In genomic region chr2L:9613006-9613690, dm6 we compare ENCODE assay signal across 4 fruit fly cellular contexts.
TF ChIP-seq lines count a peak whose summit lies in the region.

Trx2 (plus strand) TSS chr2L:9613166.

TF ChIP-seq in whole organism, adult, 20 proteins besides CTCF, POLR2A, EP300 and RAD21 (continued from another document):
- no peak for TF ChIP-seq CG14711 (tag; optimal IDR thresholded peaks at IDR 0.05; lab: Kevin White, UChicago)

TF ChIP-seq in whole organism, embryonic, 481 proteins besides CTCF, POLR2A, EP300 and RAD21 (continued from another document and continues in another):
- peak; percentile 75; the same call in 1 of the 2 replicates for TF ChIP-seq E2f2 (GFP tag; IDR thresholded peaks at IDR 0.05; lab: Robert Waterston, UW)
- TF ChIP-seq Hr3 (GFP tag; optimal IDR thresholded peaks at IDR 0.05; lab: Kevin White, UChicago), result no peak
- no peak for TF ChIP-seq CG2889 (GFP tag; IDR thresholded peaks at IDR 0.05; lab: Robert Waterston, UW)
- TF ChIP-seq Deaf1 (tag; optimal IDR thresholded peaks at IDR 0.05; lab: Kevin White, UChicago), result peak; percentile 30
- no peak; the same call in 2 of the 3 replicates for TF ChIP-seq gce (GFP tag; IDR thresholded peaks at IDR 0.05; lab: Robert Waterston, UW)
- no peak for TF ChIP-seq CG12744 (GFP tag; optimal IDR thresholded peaks at IDR 0.05; lab: Kevin White, UChicago)
- TF ChIP-seq CG6175 (GFP tag; IDR thresholded peaks at IDR 0.05; lab: Robert Waterston, UW), result no peak
- TF ChIP-seq Jarid2 (GFP tag; optimal IDR thresholded peaks at IDR 0.05; lab: Kevin White, UChicago), result peak; percentile 84
- no peak for TF ChIP-seq CG10147 (GFP tag; optimal IDR thresholded peaks at IDR 0.05; lab: Kevin White, UChicago)
- no peak for TF ChIP-seq hb (GFP tag; IDR thresholded peaks at IDR 0.05; lab: Robert Waterston, UW; ENCODE audit: partially characterized antibody)
- TF ChIP-seq stc (GFP tag; IDR thresholded peaks at IDR 0.05; lab: Robert Waterston, UW), result peak; percentile 15; the same call in 1 of the 2 replicates
- TF ChIP-seq jigr1 (GFP tag; IDR thresholded peaks at IDR 0.05; lab: Robert Waterston, UW), result no peak
- peak; percentile 65; the same call in 1 of the 2 replicates for TF ChIP-seq vvl (GFP tag; IDR thresholded peaks at IDR 0.05; lab: Robert Waterston, UW)
- no peak for TF ChIP-seq trem (tag; optimal IDR thresholded peaks at IDR 0.05; lab: Kevin White, UChicago)
- TF ChIP-seq her (GFP tag; optimal IDR thresholded peaks at IDR 0.05; lab: Kevin White, UChicago), result peak; percentile 13
- 0 out of 2 replicates have a peak, but pooled peaks have one; percentile 14 for TF ChIP-seq CG32767 (GFP tag; IDR thresholded peaks at IDR 0.05; lab: Robert Waterston, UW)
- peak; percentile 56; the same call in 1 of the 2 replicates for TF ChIP-seq bbx (GFP tag; IDR thresholded peaks at IDR 0.05; lab: Robert Waterston, UW; ENCODE audit: partially characterized antibody)
- TF ChIP-seq CG34376 (GFP tag; optimal IDR thresholded peaks at IDR 0.05; lab: Kevin White, UChicago), result peak; percentile 77
- TF ChIP-seq p53 (GFP tag; optimal IDR thresholded peaks at IDR 0.05; lab: Kevin White, UChicago), result no peak
- TF ChIP-seq Dad (GFP tag; optimal IDR thresholded peaks at IDR 0.05; lab: Kevin White, UChicago), result no peak
- TF ChIP-seq otp (GFP tag; IDR thresholded peaks at IDR 0.05; lab: Robert Waterston, UW), result peak; percentile 56; the same call in 1 of the 3 replicates
- no peak for TF ChIP-seq Poxn (GFP tag; IDR thresholded peaks at IDR 0.05; lab: Robert Waterston, UW)
- TF ChIP-seq sqz (GFP tag; optimal IDR thresholded peaks at IDR 0.05; lab: Kevin White, UChicago), result peak; percentile 48
- peak; percentile 30 for TF ChIP-seq Meics (GFP tag; optimal IDR thresholded peaks at IDR 0.05; lab: Kevin White, UChicago)
- no peak for TF ChIP-seq CG3407 (GFP tag; optimal IDR thresholded peaks at IDR 0.05; lab: Kevin White, UChicago)
- no peak for TF ChIP-seq CG14441 (GFP tag; IDR thresholded peaks at IDR 0.05; lab: Robert Waterston, UW)
- TF ChIP-seq CG6854 (GFP tag; optimal IDR thresholded peaks at IDR 0.05; lab: Kevin White, UChicago), result peak; percentile 50
- TF ChIP-seq sug (tag; optimal IDR thresholded peaks at IDR 0.05; lab: Kevin White, UChicago), result peak; percentile 25
- peak; percentile 54 for TF ChIP-seq lab (GFP tag; optimal IDR thresholded peaks at IDR 0.05; lab: Kevin White, UChicago)
- TF ChIP-seq CG6272 (GFP tag; IDR thresholded peaks at IDR 0.05; lab: Robert Waterston, UW), result no peak
- no peak for TF ChIP-seq CG6254 (GFP tag; optimal IDR thresholded peaks at IDR 0.05; lab: Kevin White, UChicago)
- no peak for TF ChIP-seq salm (tag; optimal IDR thresholded peaks at IDR 0.05; lab: Kevin White, UChicago)
- TF ChIP-seq gsb-n (tag; optimal IDR thresholded peaks at IDR 0.05; lab: Kevin White, UChicago), result no peak
- TF ChIP-seq Ravus (GFP tag; IDR thresholded peaks at IDR 0.05; lab: Robert Waterston, UW), result no peak
- no peak for TF ChIP-seq CG7556 (GFP tag; optimal IDR thresholded peaks at IDR 0.05; lab: Kevin White, UChicago)
- TF ChIP-seq MESR4 (GFP tag; optimal IDR thresholded peaks at IDR 0.05; lab: Kevin White, UChicago), result peak; percentile 44
- peak; percentile 46 for TF ChIP-seq Fer1 (GFP tag; optimal IDR thresholded peaks at IDR 0.05; lab: Kevin White, UChicago)
- peak; percentile 12 for TF ChIP-seq HmgZ (tag; optimal IDR thresholded peaks at IDR 0.05; lab: Kevin White, UChicago)
- peak; percentile 6; the same call in 1 of the 2 replicates for TF ChIP-seq CG4360 (GFP tag; IDR thresholded peaks at IDR 0.05; lab: Robert Waterston, UW)
- peak; percentile 82; the same call in 1 of the 3 replicates for TF ChIP-seq CG34422 (GFP tag; IDR thresholded peaks at IDR 0.05; lab: Robert Waterston, UW)
- TF ChIP-seq Dp (GFP tag; optimal IDR thresholded peaks at IDR 0.05; lab: Kevin White, UChicago), result peak; percentile 57
- peak; percentile 40 for TF ChIP-seq exex (tag; optimal IDR thresholded peaks at IDR 0.05; lab: Kevin White, UChicago)
- no peak for TF ChIP-seq usp (GFP tag; optimal IDR thresholded peaks at IDR 0.05; lab: Kevin White, UChicago)

TF ChIP-seq in whole organism, prepupa, 60 proteins besides CTCF, POLR2A, EP300 and RAD21 (continued from another document):
- TF ChIP-seq Sox14 (GFP tag; optimal IDR thresholded peaks at IDR 0.05; lab: Kevin White, UChicago) (peak; percentile 4), ss (GFP tag; optimal IDR thresholded peaks at IDR 0.05; lab: Kevin White, UChicago) (peak; percentile 50 to 52), CG10631 (GFP tag; optimal IDR thresholded peaks at IDR 0.05; lab: Kevin White, UChicago) (no peak), CG8119 (GFP tag; IDR thresholded peaks at IDR 0.05; lab: Robert Waterston, UW) (no peak; the same call in 2 of the 3 replicates), cyc (GFP tag; optimal IDR thresholded peaks at IDR 0.05; lab: Kevin White, UChicago) (no peak), Hr39 (GFP tag; optimal IDR thresholded peaks at IDR 0.05; lab: Kevin White, UChicago) (no peak), Met (GFP tag; optimal IDR thresholded peaks at IDR 0.05; lab: Kevin White, UChicago) (peak; percentile 10), fd85E (GFP tag; optimal IDR thresholded peaks at IDR 0.05; lab: Kevin White, UChicago) (peak; percentile 27), Sox102F (GFP tag; optimal IDR thresholded peaks at IDR 0.05; lab: Kevin White, UChicago) (peak; percentile 54), Sox15 (GFP tag; optimal IDR thresholded peaks at IDR 0.05; lab: Kevin White, UChicago) (no peak), achi (GFP tag; optimal IDR thresholded peaks at IDR 0.05; lab: Kevin White, UChicago) (no peak), CG8319 (GFP tag; optimal IDR thresholded peaks at IDR 0.05; lab: Kevin White, UChicago) (peak; percentile 19), Ets21C (GFP tag; optimal IDR thresholded peaks at IDR 0.05; lab: Kevin White, UChicago) (no peak), CG11294 (GFP tag; IDR thresholded peaks at IDR 0.05; lab: Robert Waterston, UW) (peak; percentile 6; the same call in 1 of the 2 replicates), Eip78C (GFP tag; lab: Kevin White, UChicago) (peak; percentile 75), CG6163 (GFP tag; IDR thresholded peaks at IDR 0.05; lab: Robert Waterston, UW) (peak; percentile 56; the same call in 1 of the 3 replicates), topi (GFP tag; optimal IDR thresholded peaks at IDR 0.05; lab: Kevin White, UChicago) (peak; percentile 21), Eip75B (GFP tag; optimal IDR thresholded peaks at IDR 0.05; lab: Kevin White, UChicago) (peak; percentile 6), CG3919 (GFP tag; optimal IDR thresholded peaks at IDR 0.05; lab: Kevin White, UChicago) (peak; percentile 26), CG9139 (GFP tag; optimal IDR thresholded peaks at IDR 0.05; lab: Kevin White, UChicago) (peak; percentile 60), CG15336 (GFP tag; IDR thresholded peaks at IDR 0.05; lab: Robert Waterston, UW) (peak; percentile 61), lz (GFP tag; optimal IDR thresholded peaks at IDR 0.05; lab: Kevin White, UChicago) (no peak), CG6854 (GFP tag; optimal IDR thresholded peaks at IDR 0.05; lab: Kevin White, UChicago) (peak; percentile 69)

TF ChIP-seq in whole organism, wandering third instar larva, 38 proteins besides CTCF, POLR2A, EP300 and RAD21 (continued from another document):
- no peak for TF ChIP-seq woc (GFP tag; optimal IDR thresholded peaks at IDR 0.05; lab: Kevin White, UChicago)
- TF ChIP-seq rgr (GFP tag; optimal IDR thresholded peaks at IDR 0.05; lab: Kevin White, UChicago), result peak; percentile 47
- no peak for TF ChIP-seq CrebA (GFP tag; optimal IDR thresholded peaks at IDR 0.05; lab: Kevin White, UChicago; ENCODE audit: borderline replicate concordance)
- no peak for TF ChIP-seq GATAd (GFP tag; optimal IDR thresholded peaks at IDR 0.05; lab: Kevin White, UChicago)
- TF ChIP-seq Sp1 (GFP tag; optimal IDR thresholded peaks at IDR 0.05; lab: Kevin White, UChicago), result peak; percentile 33
- no peak for TF ChIP-seq sv (GFP tag; optimal IDR thresholded peaks at IDR 0.05; lab: Kevin White, UChicago)
- TF ChIP-seq Rel (GFP tag; optimal IDR thresholded peaks at IDR 0.05; lab: Kevin White, UChicago), result no peak
- peak; percentile 59 for TF ChIP-seq Rel (tag; optimal IDR thresholded peaks at IDR 0.05; lab: Kevin White, UChicago)
- peak; percentile 1 for TF ChIP-seq psq (GFP tag; optimal IDR thresholded peaks at IDR 0.05; lab: Kevin White, UChicago)
- no peak for TF ChIP-seq dmrt93B (GFP tag; optimal IDR thresholded peaks at IDR 0.05; lab: Kevin White, UChicago)
- no peak for TF ChIP-seq brk (GFP tag; optimal IDR thresholded peaks at IDR 0.05; lab: Kevin White, UChicago)
- peak; percentile 58 to 76 for TF ChIP-seq dl (GFP tag; optimal IDR thresholded peaks at IDR 0.05; lab: Kevin White, UChicago; ENCODE audit: insufficient read depth in 1 of 2, partially characterized antibody in 2 of 2)
